Fruit fly (Drosophila melanogaster) whole organism, embryonic: Measurements from ENCODE around the gene wuho.

Experiments
- Atf6 ChIP-seq: fragments of 200-800 bp; sonication (Bioruptor generic); IDR thresholded peaks from 2 replicates; pipeline ENCODE4 v1.3.6; 2022; ENCODE audit warnings: missing biosample characterization, missing genetic modification characterization
- Blimp-1 ChIP-seq: fragments of 200-800 bp; sonication (Bioruptor generic); optimal IDR thresholded peaks from 3 replicates; lab custom pipeline; 2018; ENCODE audit warnings: missing biosample characterization, missing genetic modification characterization, mild to moderate bottlenecking, moderate library complexity, missing genetic modification reagents
- BtbVII ChIP-seq: fragments of 200-800 bp; sonication (Bioruptor generic); optimal IDR thresholded peaks from 3 replicates; lab custom pipeline; 2017; ENCODE audit warnings: missing biosample characterization, mild to moderate bottlenecking, missing genetic modification characterization
- CG10565 ChIP-seq: fragments of 200-800 bp; sonication (Bioruptor generic); optimal IDR thresholded peaks from 3 replicates; lab custom pipeline; 2016; ENCODE audit warnings: missing biosample characterization, mild to moderate bottlenecking, missing genetic modification characterization
- CG11504 ChIP-seq: fragments of 200-800 bp; sonication (Bioruptor generic); optimal IDR thresholded peaks from 3 replicates; lab custom pipeline; 2019; ENCODE audit warnings: missing biosample characterization, mild to moderate bottlenecking, missing genetic modification characterization, moderate library complexity
- CG11560 ChIP-seq: fragments of 200-800 bp; sonication (Bioruptor generic); IDR thresholded peaks from 3 replicates; pipeline ENCODE4 v1.3.6; 2022; ENCODE audit warnings: missing biosample characterization, missing genetic modification characterization
- CG12744 ChIP-seq: fragments of 200-800 bp; sonication (Bioruptor generic); optimal IDR thresholded peaks from 2 replicates; lab custom pipeline; 2016; ENCODE audit warnings: missing biosample characterization, missing genetic modification characterization
- CG14667 ChIP-seq: fragments of 200-800 bp; sonication (Bioruptor generic); IDR thresholded peaks from 2 replicates; pipeline ENCODE4 v1.3.6; 2022; ENCODE audit warnings: missing biosample characterization, missing genetic modification characterization
- CG1603 ChIP-seq: fragments of 200-800 bp; sonication (Bioruptor generic); optimal IDR thresholded peaks from 2 replicates; lab custom pipeline; 2019; ENCODE audit warnings: missing biosample characterization, mild to moderate bottlenecking, missing genetic modification characterization, moderate library complexity
- CG17361 ChIP-seq: fragments of 200-800 bp; sonication (Bioruptor generic); IDR thresholded peaks from 3 replicates; pipeline ENCODE4 v1.3.6; 2022; ENCODE audit warnings: missing biosample characterization, missing genetic modification characterization
- CG18476 ChIP-seq: fragments of 200-800 bp; sonication (Bioruptor generic); optimal IDR thresholded peaks from 2 replicates; lab custom pipeline; 2016; ENCODE audit warnings: missing biosample characterization, mild to moderate bottlenecking, missing genetic modification characterization
- CG18599 ChIP-seq: fragments of 200-800 bp; sonication (Bioruptor generic); optimal IDR thresholded peaks from 3 replicates; lab custom pipeline; 2017; ENCODE audit warnings: missing biosample characterization, missing genetic modification characterization, mild to moderate bottlenecking, moderate library complexity, missing genetic modification reagents
- CG2678 ChIP-seq: fragments of 200-800 bp; sonication (Bioruptor generic); optimal IDR thresholded peaks from 3 replicates; lab custom pipeline; 2019; ENCODE audit warnings: missing biosample characterization, mild to moderate bottlenecking, missing genetic modification characterization, moderate library complexity
- CG32772 ChIP-seq: fragments of 200-800 bp; sonication (Bioruptor generic); IDR thresholded peaks from 2 replicates; pipeline ENCODE4 v1.3.6; 2022; ENCODE audit warnings: missing biosample characterization, missing genetic modification characterization
- CG3281 ChIP-seq: fragments of 200-800 bp; sonication (Bioruptor generic); optimal IDR thresholded peaks from 3 replicates; lab custom pipeline; 2017; ENCODE audit warnings: missing biosample characterization, mild to moderate bottlenecking, missing genetic modification characterization
- CG42726 ChIP-seq: fragments of 200-800 bp; sonication (Bioruptor generic); IDR thresholded peaks from 2 replicates; pipeline ENCODE4 v1.3.6; 2022; ENCODE audit warnings: missing biosample characterization, missing genetic modification characterization; ENCODE audit not compliant: partially characterized antibody
- CrebB ChIP-seq: fragments of 200-800 bp; sonication (Bioruptor generic); optimal IDR thresholded peaks from 3 replicates; lab custom pipeline; 2018; ENCODE audit warnings: missing biosample characterization, mild to moderate bottlenecking, missing genetic modification characterization
- Dip3 ChIP-seq: fragments of 200-800 bp; sonication (Bioruptor generic); optimal IDR thresholded peaks from 3 replicates; lab custom pipeline; 2016; ENCODE audit warnings: missing biosample characterization, missing genetic modification characterization
- Dll ChIP-seq: fragments of 200-800 bp; sonication (Bioruptor generic); IDR thresholded peaks from 4 replicates; pipeline ENCODE4 v1.3.6; 2022; ENCODE audit warnings: missing biosample characterization, missing genetic modification characterization; ENCODE audit not compliant: partially characterized antibody
- H15 ChIP-seq: fragments of 200-800 bp; sonication (Bioruptor generic); IDR thresholded peaks from 3 replicates; pipeline ENCODE4 v1.3.6; 2022; ENCODE audit warnings: missing biosample characterization, missing genetic modification characterization
- HLH54F ChIP-seq: fragments of 200-800 bp; sonication (Bioruptor generic); optimal IDR thresholded peaks from 3 replicates; lab custom pipeline; 2016; ENCODE audit warnings: missing biosample characterization, missing genetic modification characterization
- Hr51 ChIP-seq, 2 experiments: fragments of 200-800 bp; sonication (Bioruptor generic); optimal IDR thresholded peaks; 2 replicates in 1 of 2; 3 replicates in 1 of 2; lab custom pipeline; 2016 to 2018; ENCODE audit warnings: missing biosample characterization in 2 of 2, missing genetic modification characterization in 2 of 2, mild to moderate bottlenecking in 1 of 2, moderate library complexity in 1 of 2
- Hsf ChIP-seq: fragments of 200-800 bp; sonication (Bioruptor generic); optimal IDR thresholded peaks from 3 replicates; lab custom pipeline; 2016; ENCODE audit warnings: missing biosample characterization, missing genetic modification characterization
- Mad ChIP-seq: fragments of 200-800 bp; sonication (Bioruptor generic); optimal IDR thresholded peaks from 2 replicates; lab custom pipeline; 2016; ENCODE audit warnings: missing biosample characterization, missing genetic modification characterization
- Med ChIP-seq: fragments of 200-800 bp; sonication (Bioruptor generic); peaks from one replicate; lab custom pipeline; 2016; ENCODE audit warnings: missing biosample characterization, missing genetic modification characterization, mild to moderate bottlenecking, inconsistent platforms, moderate library complexity
- Ptx1 ChIP-seq: fragments of 200-800 bp; sonication (Bioruptor generic); IDR thresholded peaks from 2 replicates; pipeline ENCODE4 v1.3.6; 2022; ENCODE audit warnings: missing biosample characterization, missing genetic modification characterization
- Rfx ChIP-seq: fragments of 200-800 bp; sonication (Bioruptor generic); IDR thresholded peaks from 2 replicates; pipeline ENCODE4 v1.3.6; 2022; ENCODE audit warnings: missing biosample characterization, missing genetic modification characterization
- Sox102F ChIP-seq: fragments of 200-800 bp; sonication (Bioruptor generic); optimal IDR thresholded peaks from 2 replicates; lab custom pipeline; 2018; ENCODE audit warnings: missing biosample characterization, mild to moderate bottlenecking, missing genetic modification characterization, moderate library complexity
- bsh ChIP-seq, 2 experiments: fragments of 200-800 bp; sonication (Bioruptor generic); optimal IDR thresholded peaks; 2 replicates each; lab custom pipeline; 2017 to 2018; ENCODE audit warnings: mild to moderate bottlenecking in 2 of 2, missing biosample characterization in 2 of 2, missing genetic modification characterization in 2 of 2, moderate library complexity in 1 of 2
- crol ChIP-seq: fragments of 200-800 bp; sonication (Bioruptor generic); IDR thresholded peaks from 2 replicates; pipeline ENCODE4 v1.3.6; 2022; ENCODE audit warnings: missing biosample characterization, missing genetic modification characterization
- cwo ChIP-seq: fragments of 200-800 bp; sonication (Bioruptor generic); optimal IDR thresholded peaks from 3 replicates; lab custom pipeline; 2017; ENCODE audit warnings: missing biosample characterization, missing genetic modification characterization, mild to moderate bottlenecking, moderate library complexity, missing genetic modification reagents
- da ChIP-seq: fragments of 200-800 bp; sonication (Bioruptor generic); optimal IDR thresholded peaks from 2 replicates; lab custom pipeline; 2016; ENCODE audit warnings: missing biosample characterization, missing genetic modification characterization
- eve ChIP-seq, 2 experiments: fragments of >200 bp; optimal IDR thresholded peaks; 2 replicates each; lab custom pipeline; 2017; ENCODE audit warnings: missing biosample characterization in 2 of 2, missing genetic modification characterization in 2 of 2
- ewg ChIP-seq: fragments of 200-800 bp; sonication (Bioruptor generic); optimal IDR thresholded peaks from 3 replicates; lab custom pipeline; 2017; ENCODE audit warnings: mild to moderate bottlenecking, missing biosample characterization, missing genetic modification reagents, missing genetic modification characterization
- fd96Cb ChIP-seq: fragments of 200-800 bp; sonication (Bioruptor generic); optimal IDR thresholded peaks from 2 replicates; lab custom pipeline; 2018; ENCODE audit warnings: missing biosample characterization, mild to moderate bottlenecking, missing genetic modification characterization, moderate library complexity
- ftz-f1 ChIP-seq: fragments of 200-800 bp; sonication (Bioruptor generic); optimal IDR thresholded peaks from 2 replicates; lab custom pipeline; 2016; ENCODE audit warnings: missing biosample characterization, missing genetic modification characterization
- hth ChIP-seq: fragments of >200 bp; optimal IDR thresholded peaks from 2 replicates; lab custom pipeline; 2017; ENCODE audit warnings: inconsistent platforms
- klu ChIP-seq: fragments of 200-800 bp; sonication (Bioruptor generic); IDR thresholded peaks from 2 replicates; pipeline ENCODE4 v1.3.6; 2022; ENCODE audit warnings: missing biosample characterization, missing genetic modification characterization
- org-1 ChIP-seq: fragments of 200-800 bp; sonication (Bioruptor generic); optimal IDR thresholded peaks from 2 replicates; lab custom pipeline; 2017; ENCODE audit warnings: missing biosample characterization, missing genetic modification characterization
- otp ChIP-seq: fragments of 200-800 bp; sonication (Bioruptor generic); IDR thresholded peaks from 3 replicates; pipeline ENCODE4, ENCODE4 v1.3.6; 2022; ENCODE audit warnings: missing biosample characterization, missing genetic modification characterization
- phol ChIP-seq: fragments of 200-800 bp; sonication (Bioruptor generic); optimal IDR thresholded peaks from 3 replicates; lab custom pipeline; 2018; ENCODE audit warnings: missing biosample characterization, mild to moderate bottlenecking, missing genetic modification characterization, moderate library complexity
- ranshi ChIP-seq: fragments of 200-800 bp; sonication (Bioruptor generic); IDR thresholded peaks from 2 replicates; pipeline ENCODE4 v1.3.6; 2022; ENCODE audit warnings: missing biosample characterization, missing genetic modification characterization
- ro ChIP-seq: fragments of 200-800 bp; sonication (Bioruptor generic); IDR thresholded peaks from 2 replicates; pipeline ENCODE4 v1.3.6; 2022; ENCODE audit warnings: missing biosample characterization, missing genetic modification characterization
- schlank ChIP-seq: fragments of 200-800 bp; sonication (Bioruptor generic); optimal IDR thresholded peaks from 2 replicates; lab custom pipeline; 2018; ENCODE audit warnings: missing biosample characterization, mild to moderate bottlenecking, missing genetic modification characterization
- scrt ChIP-seq: fragments of 200-800 bp; sonication (Bioruptor generic); optimal IDR thresholded peaks from 2 replicates; lab custom pipeline; 2018; ENCODE audit warnings: missing biosample characterization, mild to moderate bottlenecking, missing genetic modification characterization, moderate library complexity
- sens ChIP-seq: fragments of 200-800 bp; sonication (Bioruptor generic); peaks from one replicate; lab custom pipeline; 2016; ENCODE audit warnings: missing biosample characterization, missing genetic modification characterization
- sqz ChIP-seq: fragments of 200-800 bp; sonication (Bioruptor generic); optimal IDR thresholded peaks from 3 replicates; lab custom pipeline; 2018; ENCODE audit warnings: missing biosample characterization, mild to moderate bottlenecking, missing genetic modification characterization
- z ChIP-seq: fragments of 200-800 bp; sonication (Bioruptor generic); IDR thresholded peaks from 3 replicates; pipeline ENCODE4 v1.3.6; 2022; ENCODE audit warnings: missing biosample characterization, missing genetic modification characterization
- zfh1 ChIP-seq: fragments of 200-800 bp; sonication (Bioruptor generic); IDR thresholded peaks from 3 replicates; pipeline ENCODE4 v1.3.6; 2022; ENCODE audit warnings: missing biosample characterization, missing genetic modification characterization

The wuho gene

DNA sequence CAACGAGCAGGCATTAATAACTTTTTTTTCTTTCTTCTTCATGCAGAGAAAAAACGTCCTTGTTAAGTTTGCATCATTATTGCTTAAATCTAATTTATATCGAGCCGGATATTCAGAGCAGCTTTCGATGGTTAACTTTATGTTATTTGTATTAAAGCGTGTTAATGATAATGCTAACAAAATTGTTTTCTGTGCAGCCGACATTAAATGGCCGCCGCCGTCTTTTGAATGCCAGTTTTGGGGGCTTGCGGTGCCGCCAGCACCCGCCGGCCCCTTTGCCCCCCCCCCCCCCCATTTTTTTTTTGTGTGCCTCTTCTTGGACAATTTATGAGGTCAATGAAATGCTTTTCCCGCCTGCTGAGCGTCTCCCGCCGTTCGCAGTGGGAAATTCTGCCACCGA is 23.6 kb downstream of the wuho start (continued):
- TF ChIP-seq Blimp-1 (GFP tag; lab: Kevin White, UChicago) (peak; percentile 21), Dip3 (no peak), bsh (GFP tag; optimal IDR thresholded peaks at IDR 0.05; lab: Kevin White, UChicago) (peak in 1 of 2 experiments; percentile 29), CG32772 (no peak), Rfx (GFP tag; lab: Robert Waterston, UW) (peak; percentile 53), phol (tag; lab: Kevin White, UChicago) (peak; percentile 2), CG11560 (tag; lab: Robert Waterston, UW) (no peak), schlank (no peak), Hsf (no peak), klu (GFP tag; lab: Robert Waterston, UW) (no peak), otp (GFP tag; lab: Robert Waterston, UW) (no peak), da (GFP tag; lab: Kevin White, UChicago) (no peak), CG17361 (GFP tag; lab: Robert Waterston, UW) (0 out of 3 replicates have a peak, but pooled peaks have one; percentile 22), CG1603 (tag; lab: Kevin White, UChicago) (peak; percentile 3), sqz (GFP tag; lab: Kevin White, UChicago) (peak; percentile 7), CG10565 (GFP tag; lab: Kevin White, UChicago) (no peak), Atf6 (GFP tag; lab: Robert Waterston, UW) (no peak), ftz-f1 (no peak), Hr51 (GFP tag; optimal IDR thresholded peaks at IDR 0.05; lab: Kevin White, UChicago) (peak in 1 of 2 experiments; percentile 1), CG3281 (GFP tag; lab: Kevin White, UChicago) (no peak), cwo (GFP tag; lab: Kevin White, UChicago) (no peak), CrebB (tag; lab: Kevin White, UChicago) (no peak), ranshi (GFP tag; lab: Robert Waterston, UW) (0 out of 2 replicates have a peak, but pooled peaks have one; percentile 27), Dll (GFP tag; lab: Robert Waterston, UW) (no peak), Med (GFP tag; lab: Kevin White, UChicago) (peak; percentile 78), Sox102F (GFP tag; lab: Kevin White, UChicago) (peak; percentile 35), zfh1 (GFP tag; lab: Robert Waterston, UW) (peak; percentile 55; the same call in 2 of the 3 replicates)

DNA sequence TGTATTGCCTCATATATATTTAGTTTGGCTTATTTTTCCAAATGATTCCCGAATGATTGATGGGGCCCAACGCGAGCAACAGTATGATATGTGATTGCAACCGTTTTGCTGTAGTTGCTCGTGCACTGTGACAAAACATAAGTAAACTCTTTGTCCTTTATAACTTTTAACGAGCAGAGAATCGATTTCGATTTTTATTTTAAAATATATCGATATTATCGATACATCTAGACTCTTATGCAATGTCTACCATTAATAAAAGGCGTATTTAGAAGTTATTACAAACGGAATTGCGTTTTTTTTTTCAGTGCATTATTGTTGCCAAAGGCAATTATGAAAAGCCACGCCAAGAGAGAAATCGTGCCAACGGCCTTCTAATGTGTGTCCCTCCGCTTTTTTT is 27.7 kb downstream of the wuho start:
- TF ChIP-seq Mad (GFP tag; lab: Kevin White, UChicago) (no peak), HLH54F (no peak), CG42726 (GFP tag; lab: Robert Waterston, UW) (no peak), CG11504 (peak; percentile 4), Med (GFP tag; lab: Kevin White, UChicago) (peak; percentile 54), sens (GFP tag; lab: Kevin White, UChicago) (peak; percentile 61), ro (GFP tag; lab: Robert Waterston, UW) (no peak)

DNA sequence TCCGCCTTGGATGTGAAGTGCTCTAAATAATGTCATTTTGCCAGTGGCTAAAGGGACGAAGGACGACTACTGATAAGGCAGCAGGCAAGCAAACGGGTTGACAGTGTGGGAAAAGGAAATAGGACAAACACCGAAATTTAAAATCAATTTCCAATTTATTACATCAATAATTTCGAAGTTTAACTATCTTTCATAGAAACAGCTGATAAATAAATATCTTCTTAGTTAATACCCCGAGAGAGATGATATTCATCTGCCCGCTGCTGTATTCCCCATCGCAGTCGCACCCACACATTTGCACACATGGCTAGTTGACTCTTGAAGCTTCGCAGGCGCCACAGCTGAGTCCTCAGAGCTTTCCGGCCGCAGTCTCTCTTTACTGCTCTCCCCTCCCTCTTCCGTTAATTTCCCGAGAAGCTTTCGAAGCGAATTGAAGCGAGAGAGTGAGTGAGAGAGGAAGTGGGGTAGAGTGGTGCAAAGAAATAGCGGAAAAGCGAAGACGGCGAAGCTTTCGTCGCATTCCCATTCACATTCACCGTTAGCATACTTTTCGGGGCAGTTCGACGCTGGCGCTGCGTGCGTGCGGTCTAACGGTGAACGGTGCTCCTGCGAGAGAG is 29.1 kb downstream of the wuho start:
- no peak for TF ChIP-seq z (GFP tag; lab: Robert Waterston, UW)
- peak; percentile 48 for TF ChIP-seq scrt
- TF ChIP-seq Ptx1 (GFP tag; lab: Robert Waterston, UW) = peak; percentile 68
- peak; percentile 49 for TF ChIP-seq schlank
- no peak for TF ChIP-seq eve (GFP tag; optimal IDR thresholded peaks at IDR 0.05; lab: Kevin White, UChicago)
- no peak for TF ChIP-seq hth (lab: Kevin White, UChicago)
- TF ChIP-seq CG2678 (tag; lab: Kevin White, UChicago) = peak; percentile 81
- peak; percentile 27 for TF ChIP-seq CG14667 (GFP tag; lab: Robert Waterston, UW)
- TF ChIP-seq CG12744 (GFP tag; lab: Kevin White, UChicago) = peak; percentile 21
- peak; percentile 51 for TF ChIP-seq BtbVII (GFP tag; lab: Kevin White, UChicago)
- TF ChIP-seq CG18476 (GFP tag; lab: Kevin White, UChicago) = peak; percentile 35
- peak; percentile 73 for TF ChIP-seq org-1 (GFP tag; lab: Kevin White, UChicago)
- TF ChIP-seq H15 (GFP tag; lab: Robert Waterston, UW) = peak; percentile 61; the same call in 2 of the 3 replicates
- peak; percentile 74 for TF ChIP-seq crol (GFP tag; lab: Robert Waterston, UW)
- peak; percentile 27 for TF ChIP-seq ewg (GFP tag; lab: Kevin White, UChicago)
- TF ChIP-seq CG18599 = peak; percentile 90
- TF ChIP-seq fd96Cb (tag; lab: Kevin White, UChicago) = peak; percentile 42
